Comparison of ENCODE assay signal across 5 worm cellular contexts in genomic region chrIV:7910197-7910735, ce11.
TF ChIP-seq lines count a peak whose summit lies in the region.

TSS of gene npp-27 (minus strand) at chrIV:7910247.
TSS of gene ntl-4 (plus strand) at chrIV:7910575.

TF ChIP-seq in whole organism, L1 larva, 84 proteins besides CTCF, POLR2A, EP300 and RAD21 (continued from another document and continues in another):
- TF ChIP-seq ztf-11 (tag; optimal IDR thresholded peaks at IDR 0.05; lab: Kevin White, UChicago): no peak
- no peak for TF ChIP-seq tbx-2 (tag; optimal IDR thresholded peaks at IDR 0.05; lab: Kevin White, UChicago)
- TF ChIP-seq nhr-12 (tag; optimal IDR thresholded peaks at IDR 0.05; lab: Kevin White, UChicago): no peak
- no peak for TF ChIP-seq vab-15 (tag; optimal IDR thresholded peaks at IDR 0.05; lab: Kevin White, UChicago)
- no peak for TF ChIP-seq egl-13 (tag; optimal IDR thresholded peaks at IDR 0.05; lab: Kevin White, UChicago)
- no peak for TF ChIP-seq aly-2 (tag; optimal IDR thresholded peaks at IDR 0.05; lab: Kevin White, UChicago)
- no peak for TF ChIP-seq C34B4.2 (tag; optimal IDR thresholded peaks at IDR 0.05; lab: Kevin White, UChicago)
- TF ChIP-seq fos-1 (tag; optimal IDR thresholded peaks at IDR 0.05; lab: Kevin White, UChicago): no peak
- TF ChIP-seq ceh-63 (GFP tag; optimal IDR thresholded peaks at IDR 0.05; lab: Kevin White, UChicago): no peak
- no peak for TF ChIP-seq zag-1 (tag; optimal IDR thresholded peaks at IDR 0.05; lab: Kevin White, UChicago)
- no peak for TF ChIP-seq fkh-4 (tag; optimal IDR thresholded peaks at IDR 0.05; lab: Kevin White, UChicago; ENCODE audit: borderline replicate concordance)
- no peak for TF ChIP-seq skn-1 (tag; optimal IDR thresholded peaks at IDR 0.05; lab: Kevin White, UChicago)
- TF ChIP-seq ceh-90 (tag; optimal IDR thresholded peaks at IDR 0.05; lab: Kevin White, UChicago): no peak
- no peak for TF ChIP-seq efl-3 (GFP tag; optimal IDR thresholded peaks at IDR 0.05; lab: Kevin White, UChicago)
- peak; percentile 13 for TF ChIP-seq F16B12.6 (tag; optimal IDR thresholded peaks at IDR 0.05; lab: Kevin White, UChicago)
- no peak for TF ChIP-seq zip-4 (GFP tag; optimal IDR thresholded peaks at IDR 0.05; lab: Kevin White, UChicago)
- no peak for TF ChIP-seq nhr-90 (tag; optimal IDR thresholded peaks at IDR 0.05; lab: Kevin White, UChicago; ENCODE audit: poor library complexity)
- no peak for TF ChIP-seq unc-30 (tag; optimal IDR thresholded peaks at IDR 0.05; lab: Kevin White, UChicago)
- no peak for TF ChIP-seq hlh-4 (tag; optimal IDR thresholded peaks at IDR 0.05; lab: Kevin White, UChicago)
- peak; percentile 53 for TF ChIP-seq nhr-71 (tag; optimal IDR thresholded peaks at IDR 0.05; lab: Kevin White, UChicago)
- TF ChIP-seq dsc-1 (tag; optimal IDR thresholded peaks at IDR 0.05; lab: Kevin White, UChicago): peak; percentile 32
- no peak for TF ChIP-seq sup-37 (GFP tag; optimal IDR thresholded peaks at IDR 0.05; lab: Kevin White, UChicago)
- no peak for TF ChIP-seq ceh-8 (GFP tag; optimal IDR thresholded peaks at IDR 0.05; lab: Kevin White, UChicago)
- no peak for TF ChIP-seq C04F5.9 (tag; optimal IDR thresholded peaks at IDR 0.05; lab: Kevin White, UChicago)
- peak; percentile 25 to 37 for TF ChIP-seq efl-1 (optimal IDR thresholded peaks at IDR 0.05; lab: Kevin White, UChicago)
- peak; percentile 29 to 80 for TF ChIP-seq efl-1 (GFP tag; optimal IDR thresholded peaks at IDR 0.05 in 1 of 2; lab: Kevin White, UChicago)
- no peak for TF ChIP-seq unc-98 (GFP tag; IDR thresholded peaks at IDR 0.05; lab: Robert Waterston, UW)

TF ChIP-seq in whole organism, L2 larva, 48 proteins besides CTCF, POLR2A, EP300 and RAD21 (continued from another document and continues in another):
- no peak for TF ChIP-seq Y55F3AM.14 (GFP tag; optimal IDR thresholded peaks at IDR 0.05; lab: Kevin White, UChicago)
- TF ChIP-seq zag-1 (tag; optimal IDR thresholded peaks at IDR 0.05; lab: Kevin White, UChicago): no peak
- TF ChIP-seq aly-2 (tag; optimal IDR thresholded peaks at IDR 0.05; lab: Kevin White, UChicago): no peak
- peak; percentile 72 for TF ChIP-seq C34F6.9 (tag; optimal IDR thresholded peaks at IDR 0.05; lab: Kevin White, UChicago)
- TF ChIP-seq nhr-25 (tag; optimal IDR thresholded peaks at IDR 0.05; lab: Kevin White, UChicago): peak; percentile 3
- no peak for TF ChIP-seq mdl-1 (tag; optimal IDR thresholded peaks at IDR 0.05; lab: Kevin White, UChicago)
- TF ChIP-seq mab-5 (tag; optimal IDR thresholded peaks at IDR 0.05; lab: Kevin White, UChicago): no peak
- no peak for TF ChIP-seq nhr-6 (tag; optimal IDR thresholded peaks at IDR 0.05; lab: Kevin White, UChicago)
- no peak for TF ChIP-seq ztf-11 (tag; optimal IDR thresholded peaks at IDR 0.05; lab: Kevin White, UChicago)
- TF ChIP-seq nhr-21 (tag; optimal IDR thresholded peaks at IDR 0.05; lab: Kevin White, UChicago): no peak
- TF ChIP-seq elt-1 (tag; optimal IDR thresholded peaks at IDR 0.05; lab: Kevin White, UChicago): no peak
- TF ChIP-seq alr-1 (tag; optimal IDR thresholded peaks at IDR 0.05; lab: Kevin White, UChicago): no peak
- TF ChIP-seq nhr-10 (tag; optimal IDR thresholded peaks at IDR 0.05; lab: Kevin White, UChicago): no peak
- no peak for TF ChIP-seq peb-1 (tag; optimal IDR thresholded peaks at IDR 0.05; lab: Kevin White, UChicago)
- peak; percentile 29 for TF ChIP-seq ama-1 (optimal IDR thresholded peaks at IDR 0.05; lab: Kevin White, UChicago)
- no peak for TF ChIP-seq lin-11 (tag; optimal IDR thresholded peaks at IDR 0.05; lab: Kevin White, UChicago)
- TF ChIP-seq ztf-4 (tag; optimal IDR thresholded peaks at IDR 0.05; lab: Kevin White, UChicago): peak; percentile 16
- TF ChIP-seq lsy-2 (tag; optimal IDR thresholded peaks at IDR 0.05; lab: Kevin White, UChicago): peak in 1 of 2 experiments; percentile 38
- peak; percentile 22 for TF ChIP-seq lin-13 (GFP tag; optimal IDR thresholded peaks at IDR 0.05; lab: Kevin White, UChicago)
- no peak for TF ChIP-seq ceh-16 (tag; optimal IDR thresholded peaks at IDR 0.05; lab: Kevin White, UChicago)
- no peak for TF ChIP-seq ztf-1 (GFP tag; conservative IDR thresholded peaks at IDR 0.05; lab: Robert Waterston, UW)
- TF ChIP-seq skn-1 (tag; optimal IDR thresholded peaks at IDR 0.05; lab: Kevin White, UChicago): no peak
- TF ChIP-seq fos-1 (tag; optimal IDR thresholded peaks at IDR 0.05; lab: Kevin White, UChicago): no peak
- TF ChIP-seq sma-9 (GFP tag; optimal IDR thresholded peaks at IDR 0.05; lab: Kevin White, UChicago): peak; percentile 26
- TF ChIP-seq sma-9 (tag; optimal IDR thresholded peaks at IDR 0.05; lab: Kevin White, UChicago): no peak
- TF ChIP-seq nhr-77 (tag; optimal IDR thresholded peaks at IDR 0.05; lab: Kevin White, UChicago): no peak
- TF ChIP-seq gmeb-1 (tag; optimal IDR thresholded peaks at IDR 0.05; lab: Kevin White, UChicago): no peak
- TF ChIP-seq unc-62 (GFP tag; optimal IDR thresholded peaks at IDR 0.05; lab: Kevin White, UChicago): no peak
- no peak for TF ChIP-seq dmd-4 (tag; optimal IDR thresholded peaks at IDR 0.05; lab: Kevin White, UChicago)

TF ChIP-seq in whole organism, L3 larva, 47 proteins besides CTCF, POLR2A, EP300 and RAD21 (continued from another document):
- TF ChIP-seq ama-1 (optimal IDR thresholded peaks at IDR 0.05; lab: Kevin White, UChicago): peak; percentile 83
- no peak for TF ChIP-seq mdl-1 (tag; optimal IDR thresholded peaks at IDR 0.05; lab: Kevin White, UChicago)
TF ChIP-seq in whole organism, L3 larva: peak in this region for 5.

TF ChIP-seq in whole organism, L4 larva, 104 proteins besides CTCF, POLR2A, EP300 and RAD21 (continued from another document):
- no peak for TF ChIP-seq cey-2 (tag; optimal IDR thresholded peaks at IDR 0.05; lab: Kevin White, UChicago; ENCODE audit: borderline replicate concordance, insufficient read depth)
- no peak for TF ChIP-seq R02D3.7 (tag; optimal IDR thresholded peaks at IDR 0.05; lab: Kevin White, UChicago)
- TF ChIP-seq mep-1 (tag; optimal IDR thresholded peaks at IDR 0.05; lab: Kevin White, UChicago): peak; percentile 4
- no peak for TF ChIP-seq daf-16 (GFP tag; optimal IDR thresholded peaks at IDR 0.05; lab: Kevin White, UChicago)
- peak; percentile 42 for TF ChIP-seq daf-16 (tag; optimal IDR thresholded peaks at IDR 0.05; lab: Kevin White, UChicago)
- TF ChIP-seq sdz-12 (GFP tag; optimal IDR thresholded peaks at IDR 0.05; lab: Kevin White, UChicago): no peak
- TF ChIP-seq hlh-30 (tag; optimal IDR thresholded peaks at IDR 0.05; lab: Kevin White, UChicago; ENCODE audit: insufficient read depth): peak; percentile 75
- TF ChIP-seq arid-1 (GFP tag; conservative IDR thresholded peaks at IDR 0.05; lab: Robert Waterston, UW): no peak
- TF ChIP-seq nhr-28 (tag; optimal IDR thresholded peaks at IDR 0.05; lab: Kevin White, UChicago): no peak
- no peak for TF ChIP-seq nhr-6 (tag; optimal IDR thresholded peaks at IDR 0.05; lab: Kevin White, UChicago)
- TF ChIP-seq saeg-2 (GFP tag; IDR thresholded peaks at IDR 0.05; lab: Robert Waterston, UW): no peak
- TF ChIP-seq spr-1 (tag; optimal IDR thresholded peaks at IDR 0.05; lab: Kevin White, UChicago): no peak
- TF ChIP-seq jun-1 (tag; optimal IDR thresholded peaks at IDR 0.05; lab: Kevin White, UChicago): no peak
- TF ChIP-seq F26F4.8 (GFP tag; conservative IDR thresholded peaks at IDR 0.05; lab: Robert Waterston, UW): no peak
- peak in 1 of 2 experiments; percentile 6 for TF ChIP-seq mdl-1 (tag; optimal IDR thresholded peaks at IDR 0.05; lab: Kevin White, UChicago)
- no peak for TF ChIP-seq aly-2 (tag; optimal IDR thresholded peaks at IDR 0.05; lab: Kevin White, UChicago)
- no peak for TF ChIP-seq ceh-82 (tag; optimal IDR thresholded peaks at IDR 0.05; lab: Kevin White, UChicago)
- no peak for TF ChIP-seq nhr-11 (tag; optimal IDR thresholded peaks at IDR 0.05; lab: Kevin White, UChicago)
- TF ChIP-seq T26A8.4 (GFP tag; IDR thresholded peaks at IDR 0.05; lab: Robert Waterston, UW): peak; percentile 11; the same call in 1 of the 2 replicates
- TF ChIP-seq dmd-6 (GFP tag; IDR thresholded peaks at IDR 0.05; lab: Robert Waterston, UW): 0 out of 2 replicates have a peak, but pooled peaks have one; percentile 5
- TF ChIP-seq hmg-1.1 (GFP tag; IDR thresholded peaks at IDR 0.05; lab: Robert Waterston, UW): 0 out of 2 replicates have a peak, but pooled peaks have one; percentile 27
- TF ChIP-seq hif-1 (tag; optimal IDR thresholded peaks at IDR 0.05; lab: Kevin White, UChicago): peak in 1 of 2 experiments; percentile 15
- peak; percentile 18 for TF ChIP-seq hlh-11 (tag; optimal IDR thresholded peaks at IDR 0.05; lab: Kevin White, UChicago)
- TF ChIP-seq lin-15B (tag; optimal IDR thresholded peaks at IDR 0.05; lab: Kevin White, UChicago): no peak
- TF ChIP-seq zip-11 (GFP tag; IDR thresholded peaks at IDR 0.05; lab: Robert Waterston, UW): no peak
- TF ChIP-seq nhr-48 (tag; optimal IDR thresholded peaks at IDR 0.05; lab: Kevin White, UChicago): no peak
- 0 out of 2 replicates have a peak, but pooled peaks have one; percentile 43 for TF ChIP-seq ctbp-1 (GFP tag; IDR thresholded peaks at IDR 0.05; lab: Robert Waterston, UW)
- TF ChIP-seq ztf-7 (tag; optimal IDR thresholded peaks at IDR 0.05; lab: Kevin White, UChicago): no peak
- no peak for TF ChIP-seq nhr-76 (tag; optimal IDR thresholded peaks at IDR 0.05; lab: Kevin White, UChicago)
- TF ChIP-seq mxl-2 (GFP tag; conservative IDR thresholded peaks at IDR 0.05; lab: Robert Waterston, UW): no peak

TF ChIP-seq in whole organism, late embryonic, 69 proteins besides CTCF, POLR2A, EP300 and RAD21 (continued from another document):
- TF ChIP-seq fax-1 (tag; optimal IDR thresholded peaks at IDR 0.05; lab: Kevin White, UChicago) (no peak), elt-4 (tag; optimal IDR thresholded peaks at IDR 0.05; lab: Kevin White, UChicago) (no peak), pat-9 (tag; optimal IDR thresholded peaks at IDR 0.05; lab: Kevin White, UChicago) (no peak), syd-9 (tag; optimal IDR thresholded peaks at IDR 0.05; lab: Kevin White, UChicago) (no peak), ceh-48 (tag; optimal IDR thresholded peaks at IDR 0.05; lab: Kevin White, UChicago) (peak; percentile 24)
TF ChIP-seq in whole organism, late embryonic: peak in this region for 2.
